Fruit fly (Drosophila melanogaster) whole organism, embryonic: Measurements from ENCODE around the gene CG7945.
A peak's percentile ranks its signal among the peaks of the same experiment; 100 is the strongest.

Source experiments
- Bdp1 ChIP-seq: fragments of 200-800 bp; sonication (Bioruptor generic); optimal IDR thresholded peaks from 3 replicates; lab custom pipeline; 2016; ENCODE audit warnings: missing biosample characterization, missing genetic modification characterization
- Bgb ChIP-seq: fragments of 200-800 bp; sonication (Bioruptor generic); IDR thresholded peaks from 2 replicates; pipeline ENCODE4 v1.3.6; 2022; ENCODE audit warnings: missing biosample characterization, missing genetic modification characterization; ENCODE audit not compliant: partially characterized antibody
- CG12659 ChIP-seq: fragments of 200-800 bp; sonication (Bioruptor generic); optimal IDR thresholded peaks from 3 replicates; lab custom pipeline; 2017; ENCODE audit warnings: mild to moderate bottlenecking, missing biosample characterization, missing genetic modification reagents, missing genetic modification characterization
- CG1602 ChIP-seq: fragments of 200-800 bp; sonication (Bioruptor generic); optimal IDR thresholded peaks from 3 replicates; lab custom pipeline; 2016; ENCODE audit warnings: missing biosample characterization, missing genetic modification characterization
- CG2712 ChIP-seq: fragments of 200-800 bp; optimal IDR thresholded peaks from 3 replicates; lab custom pipeline; 2019; ENCODE audit warnings: missing biosample characterization, mild to moderate bottlenecking, missing genetic modification characterization, moderate library complexity
- CG2889 ChIP-seq: fragments of 200-800 bp; sonication (Bioruptor generic); IDR thresholded peaks from 3 replicates; pipeline ENCODE4 v1.3.6; 2022; ENCODE audit warnings: missing biosample characterization, missing genetic modification characterization
- CG31224 ChIP-seq: fragments of 200-800 bp; sonication (Bioruptor generic); IDR thresholded peaks from 2 replicates; pipeline ENCODE4 v1.3.6; 2022; ENCODE audit warnings: missing biosample characterization, missing genetic modification characterization
- CG3281 ChIP-seq: fragments of 200-800 bp; sonication (Bioruptor generic); optimal IDR thresholded peaks from 3 replicates; lab custom pipeline; 2017; ENCODE audit warnings: missing biosample characterization, mild to moderate bottlenecking, missing genetic modification characterization
- CG4707 ChIP-seq: fragments of 200-800 bp; sonication (Bioruptor generic); optimal IDR thresholded peaks from 2 replicates; lab custom pipeline; 2018; ENCODE audit warnings: missing biosample characterization, mild to moderate bottlenecking, missing genetic modification characterization, moderate library complexity
- CG5180 ChIP-seq: fragments of 200-800 bp; sonication (Bioruptor generic); optimal IDR thresholded peaks from 3 replicates; lab custom pipeline; 2017; ENCODE audit warnings: missing biosample characterization, missing genetic modification characterization, mild to moderate bottlenecking, moderate library complexity, missing genetic modification reagents
- CG6654 ChIP-seq: fragments of 200-800 bp; sonication (Bioruptor generic); optimal IDR thresholded peaks from 2 replicates; lab custom pipeline; 2017; ENCODE audit warnings: missing biosample characterization, mild to moderate bottlenecking, missing genetic modification characterization
- CG6813 ChIP-seq: fragments of 200-800 bp; sonication (Bioruptor generic); optimal IDR thresholded peaks from 2 replicates; lab custom pipeline; 2017; ENCODE audit warnings: missing biosample characterization, missing genetic modification characterization, mild to moderate bottlenecking, moderate library complexity, missing genetic modification reagents
- CG8290 ChIP-seq, 3 experiments: fragments of 200-800 bp; sonication (Bioruptor generic); optimal IDR thresholded peaks; 2 replicates each; lab custom pipeline; 2016 to 2019; ENCODE audit warnings: missing biosample characterization in 3 of 3, missing genetic modification characterization in 3 of 3, mild to moderate bottlenecking in 2 of 3, moderate library complexity in 1 of 3
- CG9727 ChIP-seq: fragments of 200-800 bp; sonication (Bioruptor generic); optimal IDR thresholded peaks from 3 replicates; lab custom pipeline; 2017; ENCODE audit warnings: missing biosample characterization, mild to moderate bottlenecking, missing genetic modification characterization
- Chrac-16 ChIP-seq: fragments of 200-800 bp; sonication (Bioruptor generic); optimal IDR thresholded peaks from 3 replicates; lab custom pipeline; 2016; ENCODE audit warnings: missing biosample characterization, missing genetic modification characterization
- D19A ChIP-seq: fragments of 200-800 bp; optimal IDR thresholded peaks from 3 replicates; lab custom pipeline; 2019; ENCODE audit warnings: missing biosample characterization, mild to moderate bottlenecking, missing genetic modification characterization, moderate library complexity
- Deaf1 ChIP-seq: fragments of 200-800 bp; optimal IDR thresholded peaks from 3 replicates; lab custom pipeline; 2019; ENCODE audit warnings: missing biosample characterization, mild to moderate bottlenecking, missing genetic modification characterization, moderate library complexity
- Dek ChIP-seq: fragments of 200-800 bp; sonication (Bioruptor generic); optimal IDR thresholded peaks from 3 replicates; lab custom pipeline; 2019; ENCODE audit warnings: missing biosample characterization, mild to moderate bottlenecking, missing genetic modification characterization, moderate library complexity
- Dip3 ChIP-seq: fragments of 200-800 bp; sonication (Bioruptor generic); optimal IDR thresholded peaks from 3 replicates; lab custom pipeline; 2016; ENCODE audit warnings: missing biosample characterization, missing genetic modification characterization
- Doc2 ChIP-seq: fragments of 200-800 bp; sonication (Bioruptor generic); IDR thresholded peaks from 2 replicates; pipeline ENCODE4 v1.3.6; 2022; ENCODE audit warnings: missing biosample characterization, missing genetic modification characterization
- Fer1 ChIP-seq: fragments of 200-800 bp; sonication (Bioruptor generic); optimal IDR thresholded peaks from 2 replicates; lab custom pipeline; 2017; ENCODE audit warnings: missing biosample characterization, mild to moderate bottlenecking, missing genetic modification characterization
- Fer3 ChIP-seq: fragments of 200-800 bp; sonication (Bioruptor generic); optimal IDR thresholded peaks from 2 replicates; lab custom pipeline; 2018; ENCODE audit warnings: missing biosample characterization, mild to moderate bottlenecking, missing genetic modification characterization, moderate library complexity
- HmgD ChIP-seq: fragments of 200-800 bp; sonication (Bioruptor generic); optimal IDR thresholded peaks from 3 replicates; lab custom pipeline; 2016; ENCODE audit warnings: missing biosample characterization, missing genetic modification characterization
- HmgZ ChIP-seq: fragments of 200-800 bp; sonication (Bioruptor generic); optimal IDR thresholded peaks from 2 replicates; lab custom pipeline; 2018; ENCODE audit warnings: missing biosample characterization, mild to moderate bottlenecking, missing genetic modification characterization
- Hr39 ChIP-seq: fragments of >200 bp; optimal IDR thresholded peaks from 2 replicates; lab custom pipeline; 2017
- MBD-R2 ChIP-seq: fragments of 200-800 bp; sonication (Bioruptor generic); IDR thresholded peaks from 2 replicates; pipeline ENCODE4 v1.3.6; 2022; ENCODE audit warnings: missing biosample characterization, missing genetic modification characterization
- MESR4 ChIP-seq: fragments of 200-800 bp; sonication (Bioruptor generic); optimal IDR thresholded peaks from 2 replicates; lab custom pipeline; 2018; ENCODE audit warnings: missing biosample characterization, mild to moderate bottlenecking, missing genetic modification characterization, moderate library complexity
- Meics ChIP-seq: fragments of 200-800 bp; sonication (Bioruptor generic); optimal IDR thresholded peaks from 2 replicates; lab custom pipeline; 2017; ENCODE audit warnings: missing biosample characterization, mild to moderate bottlenecking, missing genetic modification characterization
- Nf-YA ChIP-seq: fragments of 200-800 bp; sonication (Bioruptor generic); IDR thresholded peaks from 2 replicates; pipeline ENCODE4 v1.3.6; 2022; ENCODE audit warnings: missing biosample characterization, missing genetic modification characterization
- Opbp ChIP-seq: fragments of 200-800 bp; sonication (Bioruptor generic); IDR thresholded peaks from 3 replicates; pipeline ENCODE4 v1.3.6; 2022; ENCODE audit warnings: missing biosample characterization, missing genetic modification characterization; ENCODE audit not compliant: partially characterized antibody
- Six4 ChIP-seq: fragments of 200-800 bp; sonication (Bioruptor generic); optimal IDR thresholded peaks from 2 replicates; lab custom pipeline; 2016; ENCODE audit warnings: missing biosample characterization, missing genetic modification characterization
- Sox102F ChIP-seq: fragments of 200-800 bp; sonication (Bioruptor generic); optimal IDR thresholded peaks from 2 replicates; lab custom pipeline; 2018; ENCODE audit warnings: missing biosample characterization, mild to moderate bottlenecking, missing genetic modification characterization, moderate library complexity
- Sry-δ ChIP-seq: fragments of 200-800 bp; sonication (Bioruptor generic); optimal IDR thresholded peaks from 2 replicates; lab custom pipeline; 2016; ENCODE audit warnings: missing biosample characterization, missing genetic modification characterization
- Xrp1 ChIP-seq: fragments of 200-800 bp; sonication (Bioruptor generic); IDR thresholded peaks from 2 replicates; pipeline ENCODE4 v1.3.6; 2022; ENCODE audit warnings: missing biosample characterization, missing genetic modification characterization
- YL-1 ChIP-seq: fragments of 200-800 bp; sonication (Bioruptor generic); optimal IDR thresholded peaks from 3 replicates; lab custom pipeline; 2017; ENCODE audit warnings: missing biosample characterization, mild to moderate bottlenecking, missing genetic modification characterization
- bowl ChIP-seq: fragments of 200-800 bp; sonication (Bioruptor generic); IDR thresholded peaks from 2 replicates; pipeline ENCODE4 v1.3.6; 2022; ENCODE audit warnings: missing biosample characterization, missing genetic modification characterization
- br ChIP-seq: fragments of >200 bp; optimal IDR thresholded peaks from 2 replicates; lab custom pipeline; 2017
- cg ChIP-seq: fragments of 200-800 bp; sonication (Bioruptor generic); optimal IDR thresholded peaks from 3 replicates; lab custom pipeline; 2019; ENCODE audit warnings: missing biosample characterization, mild to moderate bottlenecking, missing genetic modification characterization, moderate library complexity
- ci ChIP-seq: fragments of 200-800 bp; sonication (Bioruptor generic); IDR thresholded peaks from 3 replicates; pipeline ENCODE4 v1.3.6; 2022; ENCODE audit warnings: missing biosample characterization, missing genetic modification characterization
- danr ChIP-seq: fragments of 200-800 bp; sonication (Bioruptor generic); IDR thresholded peaks from 2 replicates; pipeline ENCODE4 v1.3.6; 2022; ENCODE audit warnings: missing biosample characterization, missing genetic modification characterization
- fu2 ChIP-seq: fragments of 200-800 bp; sonication (Bioruptor generic); optimal IDR thresholded peaks from 2 replicates; lab custom pipeline; 2016; ENCODE audit warnings: missing biosample characterization, missing genetic modification characterization
- gfzf ChIP-seq: fragments of 200-800 bp; sonication (Bioruptor generic); optimal IDR thresholded peaks from 2 replicates; lab custom pipeline; 2016; ENCODE audit warnings: missing biosample characterization, mild to moderate bottlenecking, missing genetic modification characterization, moderate library complexity
- grau ChIP-seq: fragments of 200-800 bp; optimal IDR thresholded peaks from 3 replicates; lab custom pipeline; 2019; ENCODE audit warnings: missing biosample characterization, mild to moderate bottlenecking, missing genetic modification characterization, moderate library complexity
- h ChIP-seq: fragments of >200 bp; optimal IDR thresholded peaks from 2 replicates; lab custom pipeline; 2017
- jigr1 ChIP-seq: fragments of 200-800 bp; sonication (Bioruptor generic); IDR thresholded peaks from 3 replicates; pipeline ENCODE4 v1.3.6; 2022; ENCODE audit warnings: missing biosample characterization, missing genetic modification characterization
- luna ChIP-seq: fragments of 200-800 bp; sonication (Bioruptor generic); optimal IDR thresholded peaks from 2 replicates; lab custom pipeline; 2016; ENCODE audit warnings: missing biosample characterization, missing genetic modification characterization
- sima ChIP-seq: fragments of 200-800 bp; sonication (Bioruptor generic); optimal IDR thresholded peaks from 2 replicates; lab custom pipeline; 2016; ENCODE audit warnings: missing biosample characterization, missing genetic modification characterization
- sr ChIP-seq: fragments of 200-800 bp; sonication (Bioruptor generic); IDR thresholded peaks from 3 replicates; pipeline ENCODE4 v1.3.6; 2022; ENCODE audit warnings: missing biosample characterization, missing genetic modification characterization
- sug ChIP-seq: fragments of 200-800 bp; optimal IDR thresholded peaks from 2 replicates; lab custom pipeline; 2019; ENCODE audit warnings: missing biosample characterization, mild to moderate bottlenecking, missing genetic modification characterization, moderate library complexity
- vnd ChIP-seq: fragments of 200-800 bp; sonication (Bioruptor generic); IDR thresholded peaks from 3 replicates; pipeline ENCODE4 v1.3.6; 2022; ENCODE audit warnings: missing biosample characterization, missing genetic modification characterization; ENCODE audit not compliant: partially characterized antibody

CG7945 gene

DNA sequence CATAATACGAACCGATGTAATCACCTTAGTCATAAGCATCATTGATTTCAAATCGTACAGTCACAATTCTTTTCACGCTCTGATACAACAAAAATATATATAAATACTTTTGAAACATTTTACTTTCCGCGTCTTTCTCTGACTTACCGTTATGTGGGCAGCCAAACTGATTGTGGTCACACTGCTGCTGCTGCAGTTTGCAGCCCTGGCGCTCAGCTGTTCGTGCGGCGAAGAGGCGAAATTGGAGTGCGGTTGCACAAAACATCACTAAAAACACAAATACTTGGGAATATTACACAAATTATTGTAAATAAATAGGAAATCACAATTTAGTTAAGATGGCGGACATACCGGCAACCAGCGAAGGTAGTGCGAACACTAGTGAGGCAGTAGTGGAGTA lies 14.5 kb downstream of the CG7945 start, which contains the start of the genes gdl and gdl-ORF39 (continued):
- TF ChIP-seq CG31224 (no peak), MBD-R2 (GFP tag; lab: Robert Waterston, UW) (peak; percentile 78), danr (GFP tag; lab: Robert Waterston, UW) (no peak), CG2889 (GFP tag; lab: Robert Waterston, UW) (no peak), sima (GFP tag; lab: Kevin White, UChicago) (no peak), CG1602 (GFP tag; lab: Kevin White, UChicago) (no peak), sug (no peak), fu2 (no peak), Dek (tag; lab: Kevin White, UChicago) (no peak), Dip3 (GFP tag; lab: Kevin White, UChicago) (no peak), Nf-YA (GFP tag; lab: Robert Waterston, UW) (no peak), CG6654 (GFP tag; lab: Kevin White, UChicago) (no peak), D19A (tag; lab: Kevin White, UChicago) (no peak), CG8290 (GFP tag; optimal IDR thresholded peaks at IDR 0.05; lab: Kevin White, UChicago) (no peak), CG8290 (tag; optimal IDR thresholded peaks at IDR 0.05; lab: Kevin White, UChicago) (peak in 1 of 2 experiments; percentile 8), CG12659 (GFP tag; lab: Kevin White, UChicago) (peak; percentile 12), Xrp1 (GFP tag; lab: Robert Waterston, UW) (no peak), Deaf1 (no peak), CG3281 (no peak), CG9727 (GFP tag; lab: Kevin White, UChicago) (no peak), vnd (GFP tag; lab: Robert Waterston, UW) (no peak), sr (GFP tag; lab: Robert Waterston, UW) (no peak), gfzf (GFP tag; lab: Kevin White, UChicago) (peak; percentile 43), cg (GFP tag; lab: Kevin White, UChicago) (no peak), CG4707 (GFP tag; lab: Kevin White, UChicago) (no peak), grau (tag; lab: Kevin White, UChicago) (no peak), Opbp (peak; percentile 46; the same call in 2 of the 3 replicates), CG2712 (tag; lab: Kevin White, UChicago) (peak; percentile 6), MESR4 (peak; percentile 31), Meics (GFP tag; lab: Kevin White, UChicago) (no peak), CG6813 (GFP tag; lab: Kevin White, UChicago) (no peak), Fer3 (tag; lab: Kevin White, UChicago) (no peak), luna (GFP tag; lab: Kevin White, UChicago) (no peak), YL-1 (GFP tag; lab: Kevin White, UChicago) (peak; percentile 11), Doc2 (GFP tag; lab: Robert Waterston, UW) (no peak), CG5180 (GFP tag; lab: Kevin White, UChicago) (no peak), Chrac-16 (GFP tag; lab: Kevin White, UChicago) (no peak), Hr39 (lab: Kevin White, UChicago) (no peak), HmgZ (tag; lab: Kevin White, UChicago) (no peak), ci (no peak; the same call in 2 of the 3 replicates), bowl (GFP tag; lab: Robert Waterston, UW) (no peak), Sry-δ (peak; percentile 22), Six4 (no peak), Sox102F (no peak), Bdp1 (GFP tag; lab: Kevin White, UChicago) (no peak), br (lab: Kevin White, UChicago) (no peak), jigr1 (GFP tag; lab: Robert Waterston, UW) (no peak), HmgD (no peak), Bgb (GFP tag; lab: Robert Waterston, UW) (peak; percentile 46; the same call in 1 of the 2 replicates), h (lab: Kevin White, UChicago) (no peak), Fer1 (GFP tag; lab: Kevin White, UChicago) (no peak)
